Fruit fly (Drosophila melanogaster) whole organism, embryonic: ENCODE measurements around the gene CG16903.
A peak's percentile ranks its signal among the peaks of the same experiment; 100 is the strongest.

Source experiments
- Abd-B ChIP-seq: fragments of 200-800 bp; sonication (Bioruptor generic); optimal IDR thresholded peaks from 2 replicates; lab custom pipeline; 2018; ENCODE audit warnings: missing biosample characterization, mild to moderate bottlenecking, missing genetic modification characterization, moderate library complexity
- Asciz ChIP-seq: fragments of 200-800 bp; sonication (Bioruptor generic); optimal IDR thresholded peaks from 2 replicates; lab custom pipeline; 2017; ENCODE audit warnings: missing biosample characterization, mild to moderate bottlenecking, missing genetic modification characterization, missing genetic modification reagents
- CG10147 ChIP-seq: fragments of 200-800 bp; sonication (Bioruptor generic); optimal IDR thresholded peaks from 2 replicates; lab custom pipeline; 2019; ENCODE audit warnings: missing biosample characterization, mild to moderate bottlenecking, missing genetic modification characterization, moderate library complexity
- CG11247 ChIP-seq: fragments of 200-800 bp; sonication (Bioruptor generic); IDR thresholded peaks from 2 replicates; pipeline ENCODE4 v1.3.6; 2022; ENCODE audit warnings: missing biosample characterization, missing genetic modification characterization
- CG11504 ChIP-seq: fragments of 200-800 bp; sonication (Bioruptor generic); optimal IDR thresholded peaks from 3 replicates; lab custom pipeline; 2019; ENCODE audit warnings: missing biosample characterization, mild to moderate bottlenecking, missing genetic modification characterization, moderate library complexity
- CG12219 ChIP-seq: fragments of 200-800 bp; sonication (Bioruptor generic); optimal IDR thresholded peaks from 3 replicates; lab custom pipeline; 2018; ENCODE audit warnings: missing biosample characterization, mild to moderate bottlenecking, missing genetic modification characterization
- CG12391 ChIP-seq: fragments of 200-800 bp; sonication (Bioruptor generic); optimal IDR thresholded peaks from 3 replicates; lab custom pipeline; 2018; ENCODE audit warnings: missing biosample characterization, mild to moderate bottlenecking, missing genetic modification characterization, moderate library complexity
- CG14860 ChIP-seq: fragments of 200-800 bp; sonication (Bioruptor generic); IDR thresholded peaks from 3 replicates; pipeline ENCODE4 v1.3.6; 2022; ENCODE audit warnings: missing biosample characterization, missing genetic modification characterization; ENCODE audit not compliant: partially characterized antibody
- CG1603 ChIP-seq: fragments of 200-800 bp; sonication (Bioruptor generic); optimal IDR thresholded peaks from 2 replicates; lab custom pipeline; 2019; ENCODE audit warnings: missing biosample characterization, mild to moderate bottlenecking, missing genetic modification characterization, moderate library complexity
- CG16779 ChIP-seq: fragments of 200-800 bp; sonication (Bioruptor generic); IDR thresholded peaks from 2 replicates; pipeline ENCODE4 v1.3.6; 2022; ENCODE audit warnings: missing biosample characterization, missing genetic modification characterization
- CG17802 ChIP-seq: fragments of 200-800 bp; sonication (Bioruptor generic); optimal IDR thresholded peaks from 2 replicates; lab custom pipeline; 2018; ENCODE audit warnings: missing biosample characterization, mild to moderate bottlenecking, missing genetic modification characterization, moderate library complexity
- CG1792 ChIP-seq: fragments of 200-800 bp; sonication (Bioruptor generic); optimal IDR thresholded peaks from 2 replicates; lab custom pipeline; 2016; ENCODE audit warnings: missing biosample characterization, missing genetic modification characterization
- CG18262 ChIP-seq: fragments of 200-800 bp; optimal IDR thresholded peaks from 3 replicates; lab custom pipeline; 2019; ENCODE audit warnings: missing biosample characterization, mild to moderate bottlenecking, missing genetic modification characterization, moderate library complexity
- CG18599 ChIP-seq: fragments of 200-800 bp; sonication (Bioruptor generic); optimal IDR thresholded peaks from 3 replicates; lab custom pipeline; 2017; ENCODE audit warnings: missing biosample characterization, missing genetic modification characterization, mild to moderate bottlenecking, moderate library complexity, missing genetic modification reagents
- CG31224 ChIP-seq: fragments of 200-800 bp; sonication (Bioruptor generic); IDR thresholded peaks from 2 replicates; pipeline ENCODE4 v1.3.6; 2022; ENCODE audit warnings: missing biosample characterization, missing genetic modification characterization
- CG32772 ChIP-seq: fragments of 200-800 bp; sonication (Bioruptor generic); IDR thresholded peaks from 2 replicates; pipeline ENCODE4 v1.3.6; 2022; ENCODE audit warnings: missing biosample characterization, missing genetic modification characterization
- CG3281 ChIP-seq: fragments of 200-800 bp; sonication (Bioruptor generic); optimal IDR thresholded peaks from 3 replicates; lab custom pipeline; 2017; ENCODE audit warnings: missing biosample characterization, mild to moderate bottlenecking, missing genetic modification characterization
- CG3407 ChIP-seq: fragments of 200-800 bp; sonication (Bioruptor generic); optimal IDR thresholded peaks from 2 replicates; lab custom pipeline; 2018; ENCODE audit warnings: missing biosample characterization, mild to moderate bottlenecking, missing genetic modification characterization
- CG4424 ChIP-seq: fragments of 200-800 bp; sonication (Bioruptor generic); optimal IDR thresholded peaks from 3 replicates; lab custom pipeline; 2016; ENCODE audit warnings: missing biosample characterization, missing genetic modification characterization
- CG4854 ChIP-seq: fragments of 200-800 bp; sonication (Bioruptor generic); optimal IDR thresholded peaks from 2 replicates; lab custom pipeline; 2016; ENCODE audit warnings: missing biosample characterization, missing genetic modification characterization, inconsistent platforms
- CG6813 ChIP-seq: fragments of 200-800 bp; sonication (Bioruptor generic); optimal IDR thresholded peaks from 2 replicates; lab custom pipeline; 2017; ENCODE audit warnings: missing biosample characterization, missing genetic modification characterization, mild to moderate bottlenecking, moderate library complexity, missing genetic modification reagents
- CG7928 ChIP-seq: fragments of 200-800 bp; sonication (Bioruptor generic); optimal IDR thresholded peaks from 2 replicates; lab custom pipeline; 2017; ENCODE audit warnings: missing biosample characterization, mild to moderate bottlenecking, missing genetic modification characterization
- CG9437 ChIP-seq: fragments of 200-800 bp; sonication (Bioruptor generic); optimal IDR thresholded peaks from 2 replicates; lab custom pipeline; 2018; ENCODE audit warnings: missing biosample characterization, mild to moderate bottlenecking, missing genetic modification characterization
- Dek ChIP-seq: fragments of 200-800 bp; sonication (Bioruptor generic); optimal IDR thresholded peaks from 3 replicates; lab custom pipeline; 2019; ENCODE audit warnings: missing biosample characterization, mild to moderate bottlenecking, missing genetic modification characterization, moderate library complexity
- Hand ChIP-seq: fragments of 200-800 bp; sonication (Bioruptor generic); optimal IDR thresholded peaks from 2 replicates; lab custom pipeline; 2017; ENCODE audit warnings: mild to moderate bottlenecking, missing biosample characterization, missing genetic modification reagents, missing genetic modification characterization
- Kr ChIP-seq: fragments of 200-800 bp; sonication (Bioruptor generic); optimal IDR thresholded peaks from 2 replicates; lab custom pipeline; 2017; ENCODE audit warnings: missing biosample characterization, mild to moderate bottlenecking, missing genetic modification characterization
- Max ChIP-seq: fragments of 200-800 bp; sonication (Bioruptor generic); optimal IDR thresholded peaks from 2 replicates; lab custom pipeline; 2016; ENCODE audit warnings: missing biosample characterization, mild to moderate bottlenecking, missing genetic modification characterization
- Rfx ChIP-seq: fragments of 200-800 bp; sonication (Bioruptor generic); IDR thresholded peaks from 2 replicates; pipeline ENCODE4 v1.3.6; 2022; ENCODE audit warnings: missing biosample characterization, missing genetic modification characterization
- Rx ChIP-seq: fragments of 200-800 bp; sonication (Bioruptor generic); IDR thresholded peaks from 2 replicates; pipeline ENCODE4 v1.3.6; 2022; ENCODE audit warnings: missing biosample characterization, missing genetic modification characterization
- Spps ChIP-seq: fragments of 200-800 bp; sonication (Bioruptor generic); optimal IDR thresholded peaks from 2 replicates; lab custom pipeline; 2018; ENCODE audit warnings: missing biosample characterization, mild to moderate bottlenecking, missing genetic modification characterization
- ac ChIP-seq: fragments of 200-800 bp; sonication (Bioruptor generic); optimal IDR thresholded peaks from 3 replicates; lab custom pipeline; 2017; ENCODE audit warnings: missing biosample characterization, mild to moderate bottlenecking, missing genetic modification characterization
- br ChIP-seq: fragments of >200 bp; optimal IDR thresholded peaks from 2 replicates; lab custom pipeline; 2017
- cas ChIP-seq: fragments of 200-800 bp; sonication (Bioruptor generic); IDR thresholded peaks from 2 replicates; pipeline ENCODE4 v1.3.6; 2022; ENCODE audit warnings: missing biosample characterization, missing genetic modification characterization
- chif ChIP-seq, 2 experiments: fragments of 200-800 bp; sonication (Bioruptor generic); optimal IDR thresholded peaks; 3 replicates each; lab custom pipeline; 2016; ENCODE audit warnings: missing biosample characterization in 2 of 2, missing genetic modification characterization in 2 of 2
- chinmo ChIP-seq: fragments of 200-800 bp; sonication (Bioruptor generic); IDR thresholded peaks from 4 replicates; pipeline ENCODE4 v1.3.6; 2022; ENCODE audit warnings: missing biosample characterization, missing genetic modification characterization; ENCODE audit not compliant: partially characterized antibody
- corto ChIP-seq: fragments of 200-800 bp; sonication (Bioruptor generic); optimal IDR thresholded peaks from 2 replicates; lab custom pipeline; 2016; ENCODE audit warnings: missing biosample characterization, mild to moderate bottlenecking, missing genetic modification characterization, moderate library complexity
- dan ChIP-seq: fragments of 200-800 bp; sonication (Bioruptor generic); IDR thresholded peaks from 2 replicates; pipeline ENCODE4 v1.3.6; 2022; ENCODE audit warnings: missing biosample characterization, missing genetic modification characterization
- esg ChIP-seq: fragments of 200-800 bp; sonication (Bioruptor generic); conservative IDR thresholded peaks from 2 replicates; pipeline ENCODE4 v1.3.6; 2022; ENCODE audit warnings: missing biosample characterization, missing genetic modification characterization
- ken ChIP-seq: fragments of 200-800 bp; sonication (Bioruptor generic); IDR thresholded peaks from 3 replicates; pipeline ENCODE4 v1.3.6; 2022; ENCODE audit warnings: missing biosample characterization, missing genetic modification characterization
- lilli ChIP-seq: fragments of 200-800 bp; sonication (Bioruptor generic); optimal IDR thresholded peaks from 3 replicates; lab custom pipeline; 2016; ENCODE audit warnings: missing biosample characterization, missing genetic modification characterization
- pfk ChIP-seq: fragments of 200-800 bp; sonication (Bioruptor generic); optimal IDR thresholded peaks from 2 replicates; lab custom pipeline; 2018; ENCODE audit warnings: missing biosample characterization, mild to moderate bottlenecking, missing genetic modification characterization, moderate library complexity
- slou ChIP-seq: fragments of 200-800 bp; sonication (Bioruptor generic); optimal IDR thresholded peaks from 3 replicates; lab custom pipeline; 2016; ENCODE audit warnings: missing biosample characterization, missing genetic modification characterization
- sqz ChIP-seq: fragments of 200-800 bp; sonication (Bioruptor generic); optimal IDR thresholded peaks from 3 replicates; lab custom pipeline; 2018; ENCODE audit warnings: missing biosample characterization, mild to moderate bottlenecking, missing genetic modification characterization
- tap ChIP-seq: fragments of 200-800 bp; optimal IDR thresholded peaks from 3 replicates; lab custom pipeline; 2019; ENCODE audit warnings: missing biosample characterization, mild to moderate bottlenecking, missing genetic modification characterization, moderate library complexity
- twi ChIP-seq: fragments of 200-800 bp; optimal IDR thresholded peaks from 2 replicates; lab custom pipeline; 2019; ENCODE audit warnings: missing biosample characterization, mild to moderate bottlenecking, missing genetic modification characterization, moderate library complexity
- wor ChIP-seq: fragments of 200-800 bp; sonication (Bioruptor generic); IDR thresholded peaks from 2 replicates; pipeline ENCODE4 v1.3.6; 2022; ENCODE audit warnings: missing biosample characterization, missing genetic modification characterization
- z ChIP-seq: fragments of 200-800 bp; sonication (Bioruptor generic); IDR thresholded peaks from 3 replicates; pipeline ENCODE4 v1.3.6; 2022; ENCODE audit warnings: missing biosample characterization, missing genetic modification characterization

Gene CG16903

dm6 chrX:2123013-2123964 lies 43.1 kb upstream of the CG16903 start, which contains the start of gene ph-d (continued):
- peak; percentile 59 for TF ChIP-seq CG18262 (tag; lab: Kevin White, UChicago)
- peak; percentile 29 for TF ChIP-seq Dek
- TF ChIP-seq CG17802 (tag; lab: Kevin White, UChicago) = peak; percentile 4
- TF ChIP-seq corto (GFP tag; lab: Kevin White, UChicago) = no peak
- TF ChIP-seq CG10147 (GFP tag; lab: Kevin White, UChicago) = no peak
- TF ChIP-seq CG7928 (GFP tag; lab: Kevin White, UChicago) = no peak
- peak; percentile 60 for TF ChIP-seq CG11504
- TF ChIP-seq CG16779 (GFP tag; lab: Robert Waterston, UW) = no peak
- TF ChIP-seq CG32772 (GFP tag; lab: Robert Waterston, UW) = 0 out of 2 replicates have a peak, but pooled peaks have one; percentile 6
- TF ChIP-seq Hand (GFP tag; lab: Kevin White, UChicago) = peak; percentile 26
- TF ChIP-seq CG4854 (GFP tag; lab: Kevin White, UChicago) = peak; percentile 14
- peak; percentile 8; the same call in 1 of the 2 replicates for TF ChIP-seq CG11247
- peak; percentile 79 for TF ChIP-seq pfk (GFP tag; lab: Kevin White, UChicago)
- TF ChIP-seq chif (GFP tag; optimal IDR thresholded peaks at IDR 0.05; lab: Kevin White, UChicago) = peak in 1 of 2 experiments; percentile 35
- TF ChIP-seq sqz (GFP tag; lab: Kevin White, UChicago) = peak; percentile 97
- TF ChIP-seq cas (GFP tag; lab: Robert Waterston, UW) = 0 out of 2 replicates have a peak, but pooled peaks have one; percentile 11
- no peak for TF ChIP-seq br (lab: Kevin White, UChicago)
- TF ChIP-seq Spps (tag; lab: Kevin White, UChicago) = no peak
- no peak for TF ChIP-seq ac
- TF ChIP-seq slou (GFP tag; lab: Kevin White, UChicago) = no peak
- no peak for TF ChIP-seq CG12219 (GFP tag; lab: Kevin White, UChicago)
- peak; percentile 35 for TF ChIP-seq CG4424 (GFP tag; lab: Kevin White, UChicago)
- peak; percentile 25 for TF ChIP-seq CG3407
- TF ChIP-seq Abd-B = no peak
- TF ChIP-seq Asciz (GFP tag; lab: Kevin White, UChicago) = peak; percentile 44
- peak; percentile 95; the same call in 3 of the 4 replicates for TF ChIP-seq chinmo (GFP tag; lab: Robert Waterston, UW)
- TF ChIP-seq dan (GFP tag; lab: Robert Waterston, UW) = no peak
- TF ChIP-seq ken (GFP tag; lab: Robert Waterston, UW) = 0 out of 3 replicates have a peak, but pooled peaks have one; percentile 7
- peak; percentile 58 for TF ChIP-seq CG18599 (GFP tag; lab: Kevin White, UChicago)
- TF ChIP-seq Max (GFP tag; lab: Kevin White, UChicago) = peak; percentile 26
- peak; percentile 96 for TF ChIP-seq twi (tag; lab: Kevin White, UChicago)
- TF ChIP-seq tap (tag; lab: Kevin White, UChicago) = peak; percentile 18
- TF ChIP-seq CG9437 (GFP tag; lab: Kevin White, UChicago) = peak; percentile 25
- peak; percentile 30; the same call in 1 of the 2 replicates for TF ChIP-seq wor
- TF ChIP-seq CG14860 (GFP tag; lab: Robert Waterston, UW) = no peak
- TF ChIP-seq CG6813 (GFP tag; lab: Kevin White, UChicago) = peak; percentile 13
- peak; percentile 48 for TF ChIP-seq Rfx
- no peak for TF ChIP-seq Kr (GFP tag; lab: Kevin White, UChicago)
- peak; percentile 52 for TF ChIP-seq lilli (GFP tag; lab: Kevin White, UChicago)
- no peak for TF ChIP-seq CG1792 (GFP tag; lab: Kevin White, UChicago)
- peak; percentile 78 for TF ChIP-seq z (GFP tag; lab: Robert Waterston, UW)
- TF ChIP-seq CG3281 (GFP tag; lab: Kevin White, UChicago) = peak; percentile 45
- peak; percentile 44 for TF ChIP-seq CG12391 (tag; lab: Kevin White, UChicago)
- peak; percentile 19; the same call in 1 of the 2 replicates for TF ChIP-seq CG31224
- TF ChIP-seq Rx (GFP tag; lab: Robert Waterston, UW) = peak; percentile 19; the same call in 1 of the 2 replicates
- TF ChIP-seq CG1603 (tag; lab: Kevin White, UChicago) = peak; percentile 14
- 0 out of 2 replicates have a peak, but pooled peaks have one; percentile 19 for TF ChIP-seq esg (GFP tag; lab: Robert Waterston, UW)
